Fruit fly (Drosophila melanogaster) whole organism, embryonic: ENCODE measurements around the gene snz.
A peak's percentile ranks its signal among the peaks of the same experiment; 100 is the strongest.

Experiments
- B-H2 ChIP-seq: fragments of 200-800 bp; sonication (Bioruptor generic); optimal IDR thresholded peaks from 2 replicates; lab custom pipeline; 2018; ENCODE audit warnings: missing biosample characterization, mild to moderate bottlenecking, missing genetic modification characterization
- BEAF-32 ChIP-seq: fragments of 200-800 bp; sonication (Bioruptor generic); optimal IDR thresholded peaks from 3 replicates; lab custom pipeline; 2017; ENCODE audit warnings: missing biosample characterization, missing genetic modification characterization, mild to moderate bottlenecking, moderate library complexity, missing genetic modification reagents
- CG10267 ChIP-seq: fragments of 200-800 bp; sonication (Bioruptor generic); optimal IDR thresholded peaks from 2 replicates; lab custom pipeline; 2018; ENCODE audit warnings: missing biosample characterization, mild to moderate bottlenecking, missing genetic modification characterization, moderate library complexity
- CG12104 ChIP-seq: fragments of 200-800 bp; sonication (Bioruptor generic); optimal IDR thresholded peaks from 3 replicates; lab custom pipeline; 2016; ENCODE audit warnings: missing biosample characterization, missing genetic modification characterization
- CG12744 ChIP-seq: fragments of 200-800 bp; sonication (Bioruptor generic); optimal IDR thresholded peaks from 2 replicates; lab custom pipeline; 2016; ENCODE audit warnings: missing biosample characterization, missing genetic modification characterization
- CG12769 ChIP-seq: fragments of 200-800 bp; sonication (Bioruptor generic); optimal IDR thresholded peaks from 2 replicates; lab custom pipeline; 2019; ENCODE audit warnings: missing biosample characterization, mild to moderate bottlenecking, missing genetic modification characterization, moderate library complexity
- CG15479 ChIP-seq: fragments of 200-800 bp; sonication (Bioruptor generic); optimal IDR thresholded peaks from 3 replicates; lab custom pipeline; 2019; ENCODE audit warnings: missing biosample characterization, mild to moderate bottlenecking, missing genetic modification characterization, moderate library complexity
- CG16813 ChIP-seq: fragments of 200-800 bp; sonication (Bioruptor generic); IDR thresholded peaks from 3 replicates; pipeline ENCODE4 v1.3.6; 2022; ENCODE audit warnings: missing biosample characterization, missing genetic modification characterization; ENCODE audit not compliant: partially characterized antibody
- CG16863 ChIP-seq: fragments of 200-800 bp; sonication (Bioruptor generic); optimal IDR thresholded peaks from 3 replicates; lab custom pipeline; 2016; ENCODE audit warnings: missing biosample characterization, missing genetic modification characterization
- CG17359 ChIP-seq: fragments of 200-800 bp; sonication (Bioruptor generic); optimal IDR thresholded peaks from 3 replicates; lab custom pipeline; 2018; ENCODE audit warnings: missing biosample characterization, mild to moderate bottlenecking, missing genetic modification characterization, moderate library complexity
- CG18619 ChIP-seq: fragments of 200-800 bp; sonication (Bioruptor generic); optimal IDR thresholded peaks from 3 replicates; lab custom pipeline; 2017; ENCODE audit warnings: missing biosample characterization, mild to moderate bottlenecking, missing genetic modification characterization
- CG2199 ChIP-seq: fragments of 200-800 bp; sonication (Bioruptor generic); IDR thresholded peaks from 3 replicates; pipeline ENCODE4 v1.3.6; 2022; ENCODE audit warnings: missing biosample characterization, missing genetic modification characterization
- CG2678 ChIP-seq: fragments of 200-800 bp; sonication (Bioruptor generic); optimal IDR thresholded peaks from 3 replicates; lab custom pipeline; 2019; ENCODE audit warnings: missing biosample characterization, mild to moderate bottlenecking, missing genetic modification characterization, moderate library complexity
- CG2712 ChIP-seq: fragments of 200-800 bp; optimal IDR thresholded peaks from 3 replicates; lab custom pipeline; 2019; ENCODE audit warnings: missing biosample characterization, mild to moderate bottlenecking, missing genetic modification characterization, moderate library complexity
- CG30020 ChIP-seq: fragments of 200-800 bp; optimal IDR thresholded peaks from 2 replicates; lab custom pipeline; 2019; ENCODE audit warnings: missing biosample characterization, mild to moderate bottlenecking, missing genetic modification characterization, moderate library complexity
- CG4404 ChIP-seq: fragments of 200-800 bp; sonication (Bioruptor generic); IDR thresholded peaks from 2 replicates; pipeline ENCODE4 v1.3.6; 2022; ENCODE audit warnings: missing biosample characterization, missing genetic modification characterization
- CG6175 ChIP-seq: fragments of 200-800 bp; sonication (Bioruptor generic); IDR thresholded peaks from 3 replicates; pipeline ENCODE4 v1.3.6; 2022; ENCODE audit warnings: missing biosample characterization, missing genetic modification characterization
- CG6654 ChIP-seq: fragments of 200-800 bp; sonication (Bioruptor generic); optimal IDR thresholded peaks from 2 replicates; lab custom pipeline; 2017; ENCODE audit warnings: missing biosample characterization, mild to moderate bottlenecking, missing genetic modification characterization
- CG6791 ChIP-seq: fragments of 200-800 bp; sonication (Bioruptor generic); IDR thresholded peaks from 3 replicates; pipeline ENCODE4 v1.3.6; 2022; ENCODE audit warnings: missing biosample characterization, missing genetic modification characterization; ENCODE audit not compliant: partially characterized antibody
- CG8290 ChIP-seq, 3 experiments: fragments of 200-800 bp; sonication (Bioruptor generic); optimal IDR thresholded peaks; 2 replicates each; lab custom pipeline; 2016 to 2019; ENCODE audit warnings: missing biosample characterization in 3 of 3, missing genetic modification characterization in 3 of 3, mild to moderate bottlenecking in 2 of 3, moderate library complexity in 1 of 3
- CG9437 ChIP-seq: fragments of 200-800 bp; sonication (Bioruptor generic); optimal IDR thresholded peaks from 2 replicates; lab custom pipeline; 2018; ENCODE audit warnings: missing biosample characterization, mild to moderate bottlenecking, missing genetic modification characterization
- CG9817 ChIP-seq: fragments of 200-800 bp; sonication (Bioruptor generic); optimal IDR thresholded peaks from 2 replicates; lab custom pipeline; 2018; ENCODE audit warnings: missing biosample characterization, mild to moderate bottlenecking, missing genetic modification characterization, moderate library complexity
- CG9876 ChIP-seq: fragments of 200-800 bp; sonication (Bioruptor generic); optimal IDR thresholded peaks from 2 replicates; lab custom pipeline; 2016; ENCODE audit warnings: missing biosample characterization, missing genetic modification characterization
- Dfd ChIP-seq, 2 experiments: fragments of >200 bp; optimal IDR thresholded peaks; 2 replicates each; lab custom pipeline; 2017; ENCODE audit warnings: missing biosample characterization in 2 of 2, missing genetic modification characterization in 2 of 2
- Dll ChIP-seq: fragments of 200-800 bp; sonication (Bioruptor generic); IDR thresholded peaks from 4 replicates; pipeline ENCODE4 v1.3.6; 2022; ENCODE audit warnings: missing biosample characterization, missing genetic modification characterization; ENCODE audit not compliant: partially characterized antibody
- Fer1 ChIP-seq: fragments of 200-800 bp; sonication (Bioruptor generic); optimal IDR thresholded peaks from 2 replicates; lab custom pipeline; 2017; ENCODE audit warnings: missing biosample characterization, mild to moderate bottlenecking, missing genetic modification characterization
- Fer2 ChIP-seq: fragments of 200-800 bp; sonication (Bioruptor generic); optimal IDR thresholded peaks from 2 replicates; lab custom pipeline; 2018; ENCODE audit warnings: missing biosample characterization, mild to moderate bottlenecking, missing genetic modification characterization, moderate library complexity
- Hey ChIP-seq: fragments of 200-800 bp; sonication (Bioruptor generic); optimal IDR thresholded peaks from 3 replicates; lab custom pipeline; 2018; ENCODE audit warnings: missing biosample characterization, mild to moderate bottlenecking, missing genetic modification characterization
- HmgD ChIP-seq: fragments of 200-800 bp; sonication (Bioruptor generic); optimal IDR thresholded peaks from 3 replicates; lab custom pipeline; 2016; ENCODE audit warnings: missing biosample characterization, missing genetic modification characterization
- HmgZ ChIP-seq: fragments of 200-800 bp; sonication (Bioruptor generic); optimal IDR thresholded peaks from 2 replicates; lab custom pipeline; 2018; ENCODE audit warnings: missing biosample characterization, mild to moderate bottlenecking, missing genetic modification characterization
- MTF-1 ChIP-seq: fragments of 200-800 bp; sonication (Bioruptor generic); optimal IDR thresholded peaks from 2 replicates; lab custom pipeline; 2018; ENCODE audit warnings: missing biosample characterization, mild to moderate bottlenecking, missing genetic modification characterization, borderline replicate concordance
- Med ChIP-seq: fragments of 200-800 bp; sonication (Bioruptor generic); peaks from one replicate; lab custom pipeline; 2016; ENCODE audit warnings: missing biosample characterization, missing genetic modification characterization, mild to moderate bottlenecking, inconsistent platforms, moderate library complexity
- Mrtf ChIP-seq: fragments of 200-800 bp; sonication (Bioruptor generic); IDR thresholded peaks from 3 replicates; pipeline ENCODE4 v1.3.6; 2022; ENCODE audit warnings: missing biosample characterization, missing genetic modification characterization
- ac ChIP-seq: fragments of 200-800 bp; sonication (Bioruptor generic); optimal IDR thresholded peaks from 3 replicates; lab custom pipeline; 2017; ENCODE audit warnings: missing biosample characterization, mild to moderate bottlenecking, missing genetic modification characterization
- ash1 ChIP-seq: fragments of 200-800 bp; sonication (Bioruptor generic); optimal IDR thresholded peaks from 2 replicates; lab custom pipeline; 2018; ENCODE audit warnings: missing biosample characterization, mild to moderate bottlenecking, missing genetic modification characterization
- ato ChIP-seq: fragments of 200-800 bp; sonication (Bioruptor generic); IDR thresholded peaks from 2 replicates; pipeline ENCODE4 v1.3.6; 2022; ENCODE audit warnings: missing biosample characterization, missing genetic modification characterization; ENCODE audit not compliant: partially characterized antibody
- br ChIP-seq: fragments of >200 bp; optimal IDR thresholded peaks from 2 replicates; lab custom pipeline; 2017
- da ChIP-seq: fragments of 200-800 bp; sonication (Bioruptor generic); optimal IDR thresholded peaks from 2 replicates; lab custom pipeline; 2016; ENCODE audit warnings: missing biosample characterization, missing genetic modification characterization
- dmrt11E ChIP-seq: fragments of 200-800 bp; sonication (Bioruptor generic); optimal IDR thresholded peaks from 3 replicates; lab custom pipeline; 2018; ENCODE audit warnings: missing biosample characterization, mild to moderate bottlenecking, missing genetic modification characterization, moderate library complexity
- dpn ChIP-seq, 2 experiments: fragments of 200-800 bp; sonication (Bioruptor generic); optimal IDR thresholded peaks; 3 replicates each; lab custom pipeline; 2016; ENCODE audit warnings: missing biosample characterization in 2 of 2, missing genetic modification characterization in 2 of 2
- esg ChIP-seq: fragments of 200-800 bp; sonication (Bioruptor generic); conservative IDR thresholded peaks from 2 replicates; pipeline ENCODE4 v1.3.6; 2022; ENCODE audit warnings: missing biosample characterization, missing genetic modification characterization
- jigr1 ChIP-seq: fragments of 200-800 bp; sonication (Bioruptor generic); IDR thresholded peaks from 3 replicates; pipeline ENCODE4 v1.3.6; 2022; ENCODE audit warnings: missing biosample characterization, missing genetic modification characterization
- jumu ChIP-seq: fragments of 200-800 bp; sonication (Bioruptor generic); optimal IDR thresholded peaks from 3 replicates; lab custom pipeline; 2016; ENCODE audit warnings: missing biosample characterization, missing genetic modification characterization
- kay ChIP-seq: fragments of 200-800 bp; sonication (Bioruptor generic); optimal IDR thresholded peaks from 2 replicates; lab custom pipeline; 2016; ENCODE audit warnings: missing biosample characterization, missing genetic modification characterization
- lilli ChIP-seq: fragments of 200-800 bp; sonication (Bioruptor generic); optimal IDR thresholded peaks from 3 replicates; lab custom pipeline; 2016; ENCODE audit warnings: missing biosample characterization, missing genetic modification characterization
- luna ChIP-seq: fragments of 200-800 bp; sonication (Bioruptor generic); optimal IDR thresholded peaks from 2 replicates; lab custom pipeline; 2016; ENCODE audit warnings: missing biosample characterization, missing genetic modification characterization
- pb ChIP-seq: fragments of 200-800 bp; sonication (Bioruptor generic); optimal IDR thresholded peaks from 3 replicates; lab custom pipeline; 2016; ENCODE audit warnings: missing biosample characterization, missing genetic modification characterization
- sna ChIP-seq: fragments of 200-800 bp; sonication (Bioruptor generic); IDR thresholded peaks from 2 replicates; pipeline ENCODE4 v1.3.6; 2022; ENCODE audit warnings: missing biosample characterization, missing genetic modification characterization; ENCODE audit not compliant: partially characterized antibody
- twi ChIP-seq: fragments of 200-800 bp; optimal IDR thresholded peaks from 2 replicates; lab custom pipeline; 2019; ENCODE audit warnings: missing biosample characterization, mild to moderate bottlenecking, missing genetic modification characterization, moderate library complexity
- wor ChIP-seq: fragments of 200-800 bp; sonication (Bioruptor generic); IDR thresholded peaks from 2 replicates; pipeline ENCODE4 v1.3.6; 2022; ENCODE audit warnings: missing biosample characterization, missing genetic modification characterization

snz gene

dm6 chrX:7934679-7935078 lies 22.8 kb downstream of the snz start, which contains the start of gene RpS14b (continued):
- TF ChIP-seq jigr1 (GFP tag; lab: Robert Waterston, UW) (no peak), ac (GFP tag; lab: Kevin White, UChicago) (no peak), CG15479 (GFP tag; lab: Kevin White, UChicago) (peak; percentile 81), esg (0 out of 2 replicates have a peak, but pooled peaks have one; percentile 5), Hey (tag; lab: Kevin White, UChicago) (peak; percentile 52), CG6654 (no peak), jumu (GFP tag; lab: Kevin White, UChicago) (no peak), Fer1 (GFP tag; lab: Kevin White, UChicago) (peak; percentile 77), CG30020 (peak; percentile 14), ash1 (GFP tag; lab: Kevin White, UChicago) (peak; percentile 59), B-H2 (GFP tag; lab: Kevin White, UChicago) (peak; percentile 87), CG9876 (no peak), MTF-1 (GFP tag; lab: Kevin White, UChicago) (peak; percentile 65), CG9437 (GFP tag; lab: Kevin White, UChicago) (peak; percentile 28), HmgD (GFP tag; lab: Kevin White, UChicago) (peak; percentile 48), dmrt11E (peak; percentile 44), CG16863 (GFP tag; lab: Kevin White, UChicago) (peak; percentile 8), CG12104 (GFP tag; lab: Kevin White, UChicago) (no peak), ato (GFP tag; lab: Robert Waterston, UW) (peak; percentile 77), wor (GFP tag; lab: Robert Waterston, UW) (no peak), CG18619 (peak; percentile 57), CG16813 (GFP tag; lab: Robert Waterston, UW) (peak; percentile 78), Dfd (GFP tag; optimal IDR thresholded peaks at IDR 0.05; lab: Kevin White, UChicago) (no peak), sna (GFP tag; lab: Robert Waterston, UW) (no peak; the same call in 1 of the 2 replicates), CG2199 (GFP tag; lab: Robert Waterston, UW) (no peak), BEAF-32 (peak; percentile 81), pb (GFP tag; lab: Kevin White, UChicago) (peak; percentile 51), HmgZ (tag; lab: Kevin White, UChicago) (peak; percentile 62), CG10267 (tag; lab: Kevin White, UChicago) (peak; percentile 40), CG2712 (tag; lab: Kevin White, UChicago) (peak; percentile 17), Mrtf (GFP tag; lab: Robert Waterston, UW) (0 out of 3 replicates have a peak, but pooled peaks have one; percentile 43), CG6175 (GFP tag; lab: Robert Waterston, UW) (peak; percentile 60; the same call in 1 of the 3 replicates), CG6791 (GFP tag; lab: Robert Waterston, UW) (peak; percentile 68), CG8290 (GFP tag; optimal IDR thresholded peaks at IDR 0.05; lab: Kevin White, UChicago) (peak; percentile 15), CG8290 (tag; optimal IDR thresholded peaks at IDR 0.05; lab: Kevin White, UChicago) (peak in 1 of 2 experiments; percentile 88), br (lab: Kevin White, UChicago) (no peak), twi (no peak), CG17359 (tag; lab: Kevin White, UChicago) (peak; percentile 14), Med (GFP tag; lab: Kevin White, UChicago) (peak; percentile 96), Fer2 (tag; lab: Kevin White, UChicago) (peak; percentile 38), luna (GFP tag; lab: Kevin White, UChicago) (peak; percentile 8), CG9817 (tag; lab: Kevin White, UChicago) (peak; percentile 58), CG12769 (peak; percentile 37), Dll (peak; percentile 70), CG4404 (GFP tag; lab: Robert Waterston, UW) (no peak), lilli (GFP tag; lab: Kevin White, UChicago) (peak; percentile 59), CG2678 (tag; lab: Kevin White, UChicago) (peak; percentile 31), dpn (GFP tag; optimal IDR thresholded peaks at IDR 0.05; lab: Kevin White, UChicago) (peak; percentile 15 to 55), kay (no peak), da (GFP tag; lab: Kevin White, UChicago) (peak; percentile 48), CG12744 (no peak)
